Worm (Caenorhabditis elegans) whole organism, young adult: ENCODE measurements around the gene C31G12.1.

Experiments
- B0019.2 ChIP-seq: fragments of 200-800 bp; sonication (Bioruptor generic); conservative IDR thresholded peaks from 2 replicates; pipeline ENCODE4 v1.3.6; 2022; ENCODE audit warnings: missing genetic modification reagents, missing genetic modification characterization, missing compliant biosample characterization
- B0336.3 ChIP-seq: fragments of 200-800 bp; sonication (Bioruptor generic); IDR thresholded peaks from 2 replicates; pipeline ENCODE4 v1.3.6; 2022; ENCODE audit warnings: missing genetic modification characterization, missing compliant biosample characterization
- D2030.7 ChIP-seq: fragments of 200-800 bp; sonication (Bioruptor generic); IDR thresholded peaks from 2 replicates; pipeline ENCODE4 v1.3.6; 2022; ENCODE audit warnings: missing genetic modification reagents, missing genetic modification characterization, missing compliant biosample characterization
- F22D6.2 ChIP-seq: sonication (generic microtip); optimal IDR thresholded peaks from 2 replicates; lab custom pipeline; 2016; ENCODE audit warnings: mild to moderate bottlenecking, missing genetic modification characterization, missing compliant biosample characterization
- F33H1.4 ChIP-seq: fragments of 200-800 bp; sonication (Bioruptor generic); IDR thresholded peaks from 2 replicates; pipeline ENCODE4 v1.3.6; 2022; ENCODE audit warnings: missing genetic modification reagents, missing genetic modification characterization, missing compliant biosample characterization
- F39B2.1 ChIP-seq: fragments of 200-800 bp; sonication (Bioruptor generic); IDR thresholded peaks from 2 replicates; pipeline ENCODE4 v1.3.6; 2022; ENCODE audit warnings: missing genetic modification reagents, missing genetic modification characterization, missing compliant biosample characterization
- Y56A3A.18 ChIP-seq: fragments of 200-800 bp; sonication (Bioruptor generic); IDR thresholded peaks from 2 replicates; pipeline ENCODE4 v1.3.6; 2022; ENCODE audit warnings: missing genetic modification reagents, missing genetic modification characterization, missing compliant biosample characterization
- Y67H2A.10 ChIP-seq: fragments of 200-800 bp; sonication (Bioruptor generic); conservative IDR thresholded peaks from 2 replicates; pipeline ENCODE4 v1.3.6; 2022; ENCODE audit warnings: missing genetic modification reagents, missing genetic modification characterization, missing compliant biosample characterization
- akir-1 ChIP-seq: fragments of 200-800 bp; sonication (Bioruptor generic); optimal IDR thresholded peaks from 2 replicates; lab custom pipeline; 2018; ENCODE audit warnings: mild to moderate bottlenecking, missing genetic modification characterization, moderate library complexity, missing compliant biosample characterization
- aptf-2 ChIP-seq: fragments of 200-800 bp; sonication (Bioruptor generic); conservative IDR thresholded peaks from 2 replicates; pipeline ENCODE4 v1.3.6; 2022; ENCODE audit warnings: missing genetic modification reagents, missing genetic modification characterization, missing compliant biosample characterization
- attf-5 ChIP-seq: fragments of 200-800 bp; sonication (Bioruptor generic); optimal IDR thresholded peaks from 2 replicates; lab custom pipeline; 2018; ENCODE audit warnings: mild to moderate bottlenecking, missing genetic modification characterization, missing compliant biosample characterization
- bed-1 ChIP-seq: fragments of 200-800 bp; sonication (Bioruptor generic); IDR thresholded peaks from 2 replicates; pipeline ENCODE4 v1.3.6; 2022; ENCODE audit warnings: missing genetic modification reagents, missing genetic modification characterization, missing compliant biosample characterization
- ccch-3 ChIP-seq: fragments of 200-800 bp; sonication (Bioruptor generic); optimal IDR thresholded peaks from 2 replicates; lab custom pipeline; 2018; ENCODE audit warnings: mild to moderate bottlenecking, missing genetic modification characterization, missing compliant biosample characterization
- cebp-1 ChIP-seq, 2 experiments: fragments of 200-800 bp in 1 of 2; sonication (Bioruptor generic) in 1 of 2; sonication (generic microtip) in 1 of 2; IDR thresholded peaks in 1 of 2; optimal IDR thresholded peaks in 1 of 2; 2 replicates each; pipeline versions ENCODE4 v1.3.6 to Lab custom; 2017 to 2022; ENCODE audit warnings: missing compliant biosample characterization in 2 of 2, missing genetic modification characterization in 2 of 2, mild to moderate bottlenecking in 1 of 2, missing genetic modification reagents in 1 of 2, moderate library complexity in 1 of 2
- chd-7 ChIP-seq: sonication (generic microtip); optimal IDR thresholded peaks from 2 replicates; lab custom pipeline; 2016; ENCODE audit warnings: mild to moderate bottlenecking, missing genetic modification characterization, moderate library complexity, missing compliant biosample characterization
- die-1 ChIP-seq: sonication (generic microtip); optimal IDR thresholded peaks from 2 replicates; lab custom pipeline; 2016; ENCODE audit warnings: missing genotype, mild to moderate bottlenecking, missing genetic modification characterization, missing compliant biosample characterization
- dpff-1 ChIP-seq: sonication (generic microtip); optimal IDR thresholded peaks from 2 replicates; lab custom pipeline; 2017; ENCODE audit warnings: mild to moderate bottlenecking, missing genetic modification characterization, missing compliant biosample characterization
- efl-1 ChIP-seq: fragments of 150-350 bp; optimal IDR thresholded peaks from 2 replicates; lab custom pipeline; 2014; ENCODE audit warnings: missing biosample characterization, missing genetic modification reagents, missing genetic modification characterization
- hmg-20 ChIP-seq: fragments of 200-800 bp; sonication (Bioruptor generic); IDR thresholded peaks from 2 replicates; pipeline ENCODE4 v1.3.6; 2022; ENCODE audit warnings: missing genetic modification reagents, missing genetic modification characterization, missing compliant biosample characterization
- hrde-1 ChIP-seq: sonication (generic microtip); optimal IDR thresholded peaks from 2 replicates; lab custom pipeline; 2016; ENCODE audit warnings: missing genetic modification characterization, mild to moderate bottlenecking, missing compliant biosample characterization, moderate library complexity, missing genotype, missing genetic modification reagents, borderline replicate concordance
- let-607 ChIP-seq, 2 experiments: fragments of 200-800 bp in 1 of 2; sonication (Bioruptor generic) in 1 of 2; sonication (generic microtip) in 1 of 2; optimal IDR thresholded peaks; 2 replicates each; lab custom pipeline; 2016 to 2018; ENCODE audit warnings: mild to moderate bottlenecking in 2 of 2, missing compliant biosample characterization in 2 of 2, missing genetic modification characterization in 2 of 2, moderate library complexity in 2 of 2, missing genotype in 1 of 2
- lin-35 ChIP-seq, 3 experiments: fragments of 150-350 bp in 2 of 3; sonication (generic microtip) in 1 of 3; optimal IDR thresholded peaks; 2 replicates each; lab custom pipeline; 2014 to 2018; ENCODE audit warnings: missing biosample characterization in 3 of 3, missing genetic modification characterization in 3 of 3, missing genetic modification reagents in 3 of 3
- lin-40 ChIP-seq: sonication (generic microtip); optimal IDR thresholded peaks from 2 replicates; lab custom pipeline; 2016; ENCODE audit warnings: missing genetic modification characterization, mild to moderate bottlenecking, missing compliant biosample characterization, missing genotype, missing genetic modification reagents
- nhr-179 ChIP-seq: sonication (generic microtip); optimal IDR thresholded peaks from 2 replicates; lab custom pipeline; 2016; ENCODE audit warnings: mild to moderate bottlenecking, missing genetic modification characterization, missing compliant biosample characterization
- nhr-80 ChIP-seq: sonication (generic microtip); optimal IDR thresholded peaks from 2 replicates; lab custom pipeline; 2016; ENCODE audit warnings: missing genetic modification characterization, missing compliant biosample characterization
- pbrm-1 ChIP-seq: fragments of 200-800 bp; sonication (Bioruptor generic); IDR thresholded peaks from 2 replicates; pipeline ENCODE4 v1.3.6; 2022; ENCODE audit warnings: missing genetic modification reagents, missing genetic modification characterization, missing compliant biosample characterization
- rcor-1 ChIP-seq: fragments of 200-800 bp; sonication (Bioruptor generic); IDR thresholded peaks from 2 replicates; pipeline ENCODE4 v1.3.6; 2022; ENCODE audit warnings: missing genetic modification reagents, missing genetic modification characterization, missing compliant biosample characterization
- repo-1 ChIP-seq: sonication (generic microtip); optimal IDR thresholded peaks from 2 replicates; lab custom pipeline; 2017; ENCODE audit warnings: mild to moderate bottlenecking, missing genetic modification characterization, missing compliant biosample characterization
- sdz-38 ChIP-seq: sonication (generic microtip); optimal IDR thresholded peaks from 2 replicates; lab custom pipeline; 2016; ENCODE audit warnings: missing genotype, missing genetic modification characterization, missing compliant biosample characterization
- snpc-1.3 ChIP-seq: sonication (generic microtip); optimal IDR thresholded peaks from 2 replicates; lab custom pipeline; 2017; ENCODE audit warnings: missing genetic modification characterization, mild to moderate bottlenecking, missing compliant biosample characterization, antibody characterized with exemption, moderate library complexity, missing genotype, missing genetic modification reagents; ENCODE audit not compliant: insufficient read depth
- xnd-1 ChIP-seq: sonication (generic microtip); optimal IDR thresholded peaks from 2 replicates; lab custom pipeline; 2016; ENCODE audit warnings: missing genotype, missing genetic modification reagents, missing genetic modification characterization, missing compliant biosample characterization
- zfh-2 ChIP-seq: fragments of 200-800 bp; sonication (Bioruptor generic); conservative IDR thresholded peaks from 2 replicates; pipeline ENCODE4 v1.3.6; 2022; ENCODE audit warnings: missing genetic modification reagents, missing genetic modification characterization, missing compliant biosample characterization
- ztf-3 ChIP-seq: fragments of 200-800 bp; sonication (Bioruptor generic); optimal IDR thresholded peaks from 2 replicates; lab custom pipeline; 2018; ENCODE audit warnings: mild to moderate bottlenecking, missing genetic modification characterization, missing compliant biosample characterization

Gene C31G12.1

ce11 chrV:18143445-18143844 is 36.3 kb upstream of the C31G12.1 start, which contains the start of gene Y37H2A.14:
Gene Y37H2A.14 (plus strand): TSS chrV:18143745.
- TF ChIP-seq cebp-1 (GFP tag; IDR thresholded peaks at IDR 0.05; lab: Robert Waterston, UW) (no peak), cebp-1 (tag; optimal IDR thresholded peaks at IDR 0.05; lab: Kevin White, UChicago) (peak; percentile 77), F33H1.4 (no peak)

- TF ChIP-seq aptf-2 (GFP tag; lab: Robert Waterston, UW) (no peak), lin-35 (GFP tag; optimal IDR thresholded peaks at IDR 0.05; lab: Kevin White, UChicago) (no peak), efl-1 (GFP tag; lab: Kevin White, UChicago) (no peak), bed-1 (GFP tag; lab: Robert Waterston, UW) (no peak), F33H1.4 (no peak), xnd-1 (tag; lab: Kevin White, UChicago) (no peak), akir-1 (GFP tag; lab: Kevin White, UChicago) (no peak), Y67H2A.10 (GFP tag; lab: Robert Waterston, UW) (no peak), nhr-179 (tag; lab: Kevin White, UChicago) (no peak), Y56A3A.18 (GFP tag; lab: Robert Waterston, UW) (no peak), zfh-2 (GFP tag; lab: Robert Waterston, UW) (no peak), hrde-1 (tag; lab: Kevin White, UChicago) (no peak), lin-40 (no peak), die-1 (tag; lab: Kevin White, UChicago) (no peak), sdz-38 (tag; lab: Kevin White, UChicago) (no peak), pbrm-1 (GFP tag; lab: Robert Waterston, UW) (no peak)
Observed at ce11 chrV:18144442-18144841, 35.3 kb upstream of the C31G12.1 start.

- TF ChIP-seq F22D6.2 (no peak), let-607 (tag; optimal IDR thresholded peaks at IDR 0.05; lab: Kevin White, UChicago) (no peak), dpff-1 (tag; lab: Kevin White, UChicago) (no peak), ztf-3 (no peak), repo-1 (tag; lab: Kevin White, UChicago) (no peak), D2030.7 (no peak), ccch-3 (GFP tag; lab: Kevin White, UChicago) (no peak), attf-5 (GFP tag; lab: Kevin White, UChicago) (no peak), Y56A3A.18 (GFP tag; lab: Robert Waterston, UW) (no peak), chd-7 (tag; lab: Kevin White, UChicago) (no peak), lin-40 (no peak), snpc-1.3 (no peak), sdz-38 (tag; lab: Kevin White, UChicago) (no peak), F39B2.1 (GFP tag; lab: Robert Waterston, UW) (no peak), hmg-20 (GFP tag; lab: Robert Waterston, UW) (no peak), B0019.2 (GFP tag; lab: Robert Waterston, UW) (no peak), rcor-1 (GFP tag; lab: Robert Waterston, UW) (no peak), B0336.3 (GFP tag; lab: Robert Waterston, UW) (no peak)
Observed at ce11 chrV:18146077-18146476, 33.7 kb upstream of the C31G12.1 start, which contains the start of gene C14A6.3. Gene C14A6.3 (plus strand): TSS chrV:18146377.

ce11 chrV:18157707-18158106 is 22.1 kb upstream of the C31G12.1 start, which contains the start of gene clec-48:
Gene clec-48 (plus strand): TSS chrV:18158026.
- TF ChIP-seq chd-7 (tag; lab: Kevin White, UChicago) (no peak), nhr-80 (tag; lab: Kevin White, UChicago) (peak; percentile 9)
